Fruit fly (Drosophila melanogaster) whole organism, embryonic: ENCODE results near the gene CG7408.

Source experiments
- Adf1 ChIP-seq: fragments of 200-800 bp; sonication (Bioruptor generic); IDR thresholded peaks from 2 replicates; pipeline ENCODE4 v1.3.6; 2022; ENCODE audit warnings: missing biosample characterization, missing genetic modification characterization
- Bgb ChIP-seq: fragments of 200-800 bp; sonication (Bioruptor generic); IDR thresholded peaks from 2 replicates; pipeline ENCODE4 v1.3.6; 2022; ENCODE audit warnings: missing biosample characterization, missing genetic modification characterization; ENCODE audit not compliant: partially characterized antibody
- CG10979 ChIP-seq: fragments of 200-800 bp; sonication (Bioruptor generic); optimal IDR thresholded peaks from 2 replicates; lab custom pipeline; 2018; ENCODE audit warnings: missing biosample characterization, mild to moderate bottlenecking, missing genetic modification characterization, moderate library complexity
- CG11723 ChIP-seq: fragments of 200-800 bp; sonication (Bioruptor generic); optimal IDR thresholded peaks from 2 replicates; lab custom pipeline; 2017; ENCODE audit warnings: missing biosample characterization, mild to moderate bottlenecking, missing genetic modification characterization
- CG12769 ChIP-seq: fragments of 200-800 bp; sonication (Bioruptor generic); optimal IDR thresholded peaks from 2 replicates; lab custom pipeline; 2019; ENCODE audit warnings: missing biosample characterization, mild to moderate bottlenecking, missing genetic modification characterization, moderate library complexity
- CG13296 ChIP-seq: fragments of 200-800 bp; sonication (Bioruptor generic); optimal IDR thresholded peaks from 3 replicates; lab custom pipeline; 2018; ENCODE audit warnings: missing biosample characterization, mild to moderate bottlenecking, missing genetic modification characterization
- CG14441 ChIP-seq: fragments of 200-800 bp; sonication (Bioruptor generic); IDR thresholded peaks from 2 replicates; pipeline ENCODE4 v1.3.6; 2022; ENCODE audit warnings: missing biosample characterization, missing genetic modification characterization
- CG15601 ChIP-seq: fragments of 200-800 bp; sonication (Bioruptor generic); optimal IDR thresholded peaks from 3 replicates; lab custom pipeline; 2019; ENCODE audit warnings: missing biosample characterization, mild to moderate bottlenecking, missing genetic modification characterization, moderate library complexity
- CG1603 ChIP-seq: fragments of 200-800 bp; sonication (Bioruptor generic); optimal IDR thresholded peaks from 2 replicates; lab custom pipeline; 2019; ENCODE audit warnings: missing biosample characterization, mild to moderate bottlenecking, missing genetic modification characterization, moderate library complexity
- CG1647 ChIP-seq: fragments of 200-800 bp; sonication (Bioruptor generic); optimal IDR thresholded peaks from 3 replicates; lab custom pipeline; 2016; ENCODE audit warnings: missing biosample characterization, missing genetic modification characterization
- CG30020 ChIP-seq: fragments of 200-800 bp; optimal IDR thresholded peaks from 2 replicates; lab custom pipeline; 2019; ENCODE audit warnings: missing biosample characterization, mild to moderate bottlenecking, missing genetic modification characterization, moderate library complexity
- CG30403 ChIP-seq: fragments of 200-800 bp; sonication (Bioruptor generic); optimal IDR thresholded peaks from 3 replicates; lab custom pipeline; 2016; ENCODE audit warnings: missing biosample characterization, missing genetic modification characterization
- CG3065 ChIP-seq: fragments of 200-800 bp; sonication (Bioruptor generic); optimal IDR thresholded peaks from 2 replicates; lab custom pipeline; 2016; ENCODE audit warnings: missing biosample characterization, missing genetic modification characterization
- CG3163 ChIP-seq: fragments of 200-800 bp; sonication (Bioruptor generic); optimal IDR thresholded peaks from 3 replicates; lab custom pipeline; 2016; ENCODE audit warnings: missing biosample characterization, missing genetic modification characterization
- CG3838 ChIP-seq: fragments of 200-800 bp; sonication (Bioruptor generic); optimal IDR thresholded peaks from 3 replicates; lab custom pipeline; 2016; ENCODE audit warnings: missing biosample characterization, missing genetic modification characterization
- CG3995 ChIP-seq: fragments of 200-800 bp; sonication (Bioruptor generic); optimal IDR thresholded peaks from 3 replicates; lab custom pipeline; 2016; ENCODE audit warnings: missing biosample characterization, missing genetic modification characterization
- CG6254 ChIP-seq: fragments of 200-800 bp; sonication (Bioruptor generic); optimal IDR thresholded peaks from 3 replicates; lab custom pipeline; 2017; ENCODE audit warnings: mild to moderate bottlenecking, missing biosample characterization, missing genetic modification reagents, missing genetic modification characterization
- CG6791 ChIP-seq: fragments of 200-800 bp; sonication (Bioruptor generic); IDR thresholded peaks from 3 replicates; pipeline ENCODE4 v1.3.6; 2022; ENCODE audit warnings: missing biosample characterization, missing genetic modification characterization; ENCODE audit not compliant: partially characterized antibody
- CG7928 ChIP-seq: fragments of 200-800 bp; sonication (Bioruptor generic); optimal IDR thresholded peaks from 2 replicates; lab custom pipeline; 2017; ENCODE audit warnings: missing biosample characterization, mild to moderate bottlenecking, missing genetic modification characterization
- CG9609 ChIP-seq: fragments of 200-800 bp; sonication (Bioruptor generic); optimal IDR thresholded peaks from 3 replicates; lab custom pipeline; 2016; ENCODE audit warnings: missing biosample characterization, missing genetic modification characterization
- CG9797 ChIP-seq: fragments of 200-800 bp; sonication (Bioruptor generic); optimal IDR thresholded peaks from 3 replicates; lab custom pipeline; 2018; ENCODE audit warnings: missing biosample characterization, mild to moderate bottlenecking, missing genetic modification characterization
- CG9932 ChIP-seq: fragments of 200-800 bp; sonication (Bioruptor generic); IDR thresholded peaks from 2 replicates; pipeline ENCODE4 v1.3.6; 2022; ENCODE audit warnings: missing biosample characterization, missing genetic modification characterization
- Dbx ChIP-seq: fragments of 200-800 bp; sonication (Bioruptor generic); IDR thresholded peaks from 3 replicates; pipeline ENCODE4 v1.3.6; 2022; ENCODE audit warnings: missing biosample characterization, missing genetic modification characterization
- Dek ChIP-seq: fragments of 200-800 bp; sonication (Bioruptor generic); optimal IDR thresholded peaks from 3 replicates; lab custom pipeline; 2019; ENCODE audit warnings: missing biosample characterization, mild to moderate bottlenecking, missing genetic modification characterization, moderate library complexity
- Drgx ChIP-seq: fragments of 200-800 bp; sonication (Bioruptor generic); IDR thresholded peaks from 2 replicates; pipeline ENCODE4 v1.3.6; 2022; ENCODE audit warnings: missing biosample characterization, missing genetic modification characterization
- Eip74EF ChIP-seq, 2 experiments: fragments of 200-800 bp in 1 of 2; fragments of >200 bp in 1 of 2; sonication (Bioruptor generic) in 1 of 2; optimal IDR thresholded peaks; 2 replicates each; lab custom pipeline; 2017 to 2019; ENCODE audit warnings: missing biosample characterization in 2 of 2, missing genetic modification characterization in 2 of 2, mild to moderate bottlenecking in 1 of 2, moderate library complexity in 1 of 2
- HLH4C ChIP-seq: fragments of 200-800 bp; sonication (Bioruptor generic); IDR thresholded peaks from 3 replicates; pipeline ENCODE4 v1.3.6; 2022; ENCODE audit warnings: missing biosample characterization, missing genetic modification characterization; ENCODE audit not compliant: partially characterized antibody
- Hand ChIP-seq: fragments of 200-800 bp; sonication (Bioruptor generic); optimal IDR thresholded peaks from 2 replicates; lab custom pipeline; 2017; ENCODE audit warnings: mild to moderate bottlenecking, missing biosample characterization, missing genetic modification reagents, missing genetic modification characterization
- Pdp1 ChIP-seq, 2 experiments: fragments of 200-800 bp; sonication (Bioruptor generic); optimal IDR thresholded peaks; 3 replicates each; lab custom pipeline; 2016; ENCODE audit warnings: missing biosample characterization in 2 of 2, missing genetic modification characterization in 2 of 2, mild to moderate bottlenecking in 1 of 2, moderate library complexity in 1 of 2
- Sox102F ChIP-seq: fragments of 200-800 bp; sonication (Bioruptor generic); optimal IDR thresholded peaks from 2 replicates; lab custom pipeline; 2018; ENCODE audit warnings: missing biosample characterization, mild to moderate bottlenecking, missing genetic modification characterization, moderate library complexity
- Sry-β ChIP-seq: fragments of 200-800 bp; sonication (Bioruptor generic); optimal IDR thresholded peaks from 2 replicates; lab custom pipeline; 2018; ENCODE audit warnings: missing biosample characterization, mild to moderate bottlenecking, missing genetic modification characterization, moderate library complexity
- Stat92E ChIP-seq, 3 experiments: fragments of >200 bp in 2 of 3; fragments of 200-800 bp in 1 of 3; sonication (Bioruptor generic) in 1 of 3; optimal IDR thresholded peaks; 2 replicates each; lab custom pipeline; 2017 to 2019; ENCODE audit warnings: missing biosample characterization in 3 of 3, missing genetic modification characterization in 3 of 3, mild to moderate bottlenecking in 1 of 3, moderate library complexity in 1 of 3
- amos ChIP-seq: fragments of 200-800 bp; sonication (Bioruptor generic); IDR thresholded peaks from 2 replicates; pipeline ENCODE4 v1.3.6; 2022; ENCODE audit warnings: missing biosample characterization, missing genetic modification characterization; ENCODE audit not compliant: partially characterized antibody
- bbx ChIP-seq: fragments of 200-800 bp; sonication (Bioruptor generic); IDR thresholded peaks from 2 replicates; pipeline ENCODE4 v1.3.6; 2022; ENCODE audit warnings: missing biosample characterization, missing genetic modification characterization; ENCODE audit not compliant: partially characterized antibody
- bowl ChIP-seq: fragments of 200-800 bp; sonication (Bioruptor generic); IDR thresholded peaks from 2 replicates; pipeline ENCODE4 v1.3.6; 2022; ENCODE audit warnings: missing biosample characterization, missing genetic modification characterization
- crol ChIP-seq: fragments of 200-800 bp; sonication (Bioruptor generic); IDR thresholded peaks from 2 replicates; pipeline ENCODE4 v1.3.6; 2022; ENCODE audit warnings: missing biosample characterization, missing genetic modification characterization
- exex ChIP-seq: fragments of 200-800 bp; sonication (Bioruptor generic); optimal IDR thresholded peaks from 4 replicates; lab custom pipeline; 2018; ENCODE audit warnings: missing biosample characterization, mild to moderate bottlenecking, missing genetic modification characterization, moderate library complexity
- ftz-f1 ChIP-seq: fragments of 200-800 bp; sonication (Bioruptor generic); optimal IDR thresholded peaks from 2 replicates; lab custom pipeline; 2016; ENCODE audit warnings: missing biosample characterization, missing genetic modification characterization
- mirr ChIP-seq: fragments of 200-800 bp; sonication (Bioruptor generic); optimal IDR thresholded peaks from 3 replicates; lab custom pipeline; 2018; ENCODE audit warnings: missing biosample characterization, mild to moderate bottlenecking, missing genetic modification characterization
- nom ChIP-seq: fragments of 200-800 bp; sonication (Bioruptor generic); optimal IDR thresholded peaks from 2 replicates; lab custom pipeline; 2017; ENCODE audit warnings: missing biosample characterization, missing genetic modification characterization, mild to moderate bottlenecking, moderate library complexity, missing genetic modification reagents
- org-1 ChIP-seq: fragments of 200-800 bp; sonication (Bioruptor generic); optimal IDR thresholded peaks from 2 replicates; lab custom pipeline; 2017; ENCODE audit warnings: missing biosample characterization, missing genetic modification characterization
- sob ChIP-seq: fragments of 200-800 bp; sonication (Bioruptor generic); IDR thresholded peaks from 2 replicates; pipeline ENCODE4 v1.3.6; 2022; ENCODE audit warnings: missing biosample characterization, missing genetic modification characterization
- wor ChIP-seq: fragments of 200-800 bp; sonication (Bioruptor generic); IDR thresholded peaks from 2 replicates; pipeline ENCODE4 v1.3.6; 2022; ENCODE audit warnings: missing biosample characterization, missing genetic modification characterization
- zfh2 ChIP-seq: fragments of 200-800 bp; sonication (Bioruptor generic); optimal IDR thresholded peaks from 2 replicates; lab custom pipeline; 2016; ENCODE audit warnings: missing biosample characterization, missing genetic modification characterization

The CG7408 gene

dm6 chr3L:17904593-17904992, 25.7 kb downstream of the CG7408 start (continued):
- TF ChIP-seq CG1603 (peak; percentile 2), CG9932 (GFP tag; lab: Robert Waterston, UW) (peak; percentile 18; the same call in 1 of the 2 replicates), Pdp1 (GFP tag; optimal IDR thresholded peaks at IDR 0.05; lab: Kevin White, UChicago) (peak in 1 of 2 experiments; percentile 91), CG9797 (GFP tag; lab: Kevin White, UChicago) (no peak), Sox102F (GFP tag; lab: Kevin White, UChicago) (peak; percentile 6), exex (tag; lab: Kevin White, UChicago) (peak; percentile 23), CG11723 (GFP tag; lab: Kevin White, UChicago) (no peak), Bgb (GFP tag; lab: Robert Waterston, UW) (no peak), mirr (GFP tag; lab: Kevin White, UChicago) (peak; percentile 61), CG12769 (peak; percentile 4)
- TF ChIP-seq, all 482 proteins: peak for 26

dm6 chr3L:17905761-17906160, 26.9 kb downstream of the CG7408 start:
- TF ChIP-seq nom (GFP tag; lab: Kevin White, UChicago) (peak; percentile 33), CG1647 (GFP tag; lab: Kevin White, UChicago) (no peak), Drgx (GFP tag; lab: Robert Waterston, UW) (peak; percentile 15; the same call in 1 of the 2 replicates), CG14441 (GFP tag; lab: Robert Waterston, UW) (peak; percentile 38; the same call in 1 of the 2 replicates), wor (GFP tag; lab: Robert Waterston, UW) (no peak), crol (GFP tag; lab: Robert Waterston, UW) (peak; percentile 36; the same call in 1 of the 2 replicates)

- TF ChIP-seq amos (GFP tag; lab: Robert Waterston, UW) (peak; percentile 83; the same call in 1 of the 2 replicates), org-1 (no peak), nom (GFP tag; lab: Kevin White, UChicago) (peak; percentile 77), ftz-f1 (GFP tag; lab: Kevin White, UChicago) (peak; percentile 61), Sry-β (GFP tag; lab: Kevin White, UChicago) (no peak), CG10979 (tag; lab: Kevin White, UChicago) (no peak), Stat92E (GFP tag; optimal IDR thresholded peaks at IDR 0.05; lab: Kevin White, UChicago) (peak in 1 of 3 experiments; percentile 37), CG3065 (no peak), CG9797 (GFP tag; lab: Kevin White, UChicago) (peak; percentile 66), CG7928 (no peak), CG9609 (no peak), CG6791 (GFP tag; lab: Robert Waterston, UW) (peak; percentile 73; the same call in 2 of the 3 replicates), CG3838 (GFP tag; lab: Kevin White, UChicago) (no peak), Hand (peak; percentile 41), CG30020 (tag; lab: Kevin White, UChicago) (peak; percentile 21), Eip74EF (GFP tag; optimal IDR thresholded peaks at IDR 0.05; lab: Kevin White, UChicago) (peak in 1 of 2 experiments; percentile 51), zfh2 (GFP tag; lab: Kevin White, UChicago) (no peak), CG15601 (tag; lab: Kevin White, UChicago) (peak; percentile 51), CG3995 (GFP tag; lab: Kevin White, UChicago) (no peak), CG13296 (GFP tag; lab: Kevin White, UChicago) (peak; percentile 66), sob (GFP tag; lab: Robert Waterston, UW) (peak; percentile 13; the same call in 1 of the 2 replicates), Dek (tag; lab: Kevin White, UChicago) (peak; percentile 35), CG3163 (GFP tag; lab: Kevin White, UChicago) (peak; percentile 12), bbx (GFP tag; lab: Robert Waterston, UW) (peak; percentile 83), CG6254 (no peak), Adf1 (GFP tag; lab: Robert Waterston, UW) (peak; percentile 51; the same call in 1 of the 2 replicates), CG30403 (no peak), Dbx (peak; percentile 63; the same call in 2 of the 3 replicates), HLH4C (GFP tag; lab: Robert Waterston, UW) (no peak; the same call in none of the 3 replicates), bowl (GFP tag; lab: Robert Waterston, UW) (peak; percentile 26; the same call in 1 of the 2 replicates)
These were observed 28.8 kb downstream of the CG7408 start, which contains the start of the genes Prestin and Wdr92 for dm6 chr3L:17907609-17908160. Gene Prestin (minus strand): TSS chr3L:17907812. Gene Wdr92 (plus strand): TSS chr3L:17908143.
